Fruit fly (Drosophila melanogaster): ENCODE measurements around the gene CG33263.

DNA sequence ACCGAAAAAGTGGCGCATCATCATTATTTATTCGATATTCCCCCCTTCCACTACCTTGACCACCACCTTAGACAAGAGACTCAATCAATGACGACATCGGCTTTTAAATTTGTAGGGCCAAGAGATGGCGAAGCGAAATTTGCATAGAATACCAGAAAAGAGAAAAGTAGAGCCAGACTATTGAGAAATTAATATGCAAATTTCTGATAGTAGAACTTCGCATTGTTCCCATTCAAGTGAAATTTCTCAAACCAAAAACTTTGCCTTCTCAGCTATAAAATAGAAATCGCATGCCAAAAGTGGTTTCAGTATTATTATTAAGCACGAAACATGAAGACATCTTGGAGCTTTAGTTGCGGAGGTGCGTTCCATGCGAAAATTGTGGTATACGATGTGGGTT is 46.3 kb downstream of the CG33263 start, which contains the start of gene CG14111:
- no peak for TF ChIP-seq Sox102F (GFP tag; optimal IDR thresholded peaks at IDR 0.05)
- TF ChIP-seq CG4318 (GFP tag; optimal IDR thresholded peaks at IDR 0.05) = no peak
- TF ChIP-seq OdsH (GFP tag; optimal IDR thresholded peaks at IDR 0.05) = no peak
- TF ChIP-seq CG8119 (GFP tag; IDR thresholded peaks at IDR 0.05) = no peak
- no peak for TF ChIP-seq CG8632 (GFP tag; optimal IDR thresholded peaks at IDR 0.05)
- TF ChIP-seq dsx (GFP tag; optimal IDR thresholded peaks at IDR 0.05; ENCODE audit: poor library complexity, severe bottlenecking) = no peak
- no peak for TF ChIP-seq ss (GFP tag; optimal IDR thresholded peaks at IDR 0.05)
- TF ChIP-seq CG3919 (GFP tag; optimal IDR thresholded peaks at IDR 0.05) = no peak
- no peak for TF ChIP-seq CG6854 (GFP tag; optimal IDR thresholded peaks at IDR 0.05)
- no peak for TF ChIP-seq CG7368 (GFP tag; optimal IDR thresholded peaks at IDR 0.05)
- no peak for TF ChIP-seq Hr39 (GFP tag; optimal IDR thresholded peaks at IDR 0.05)
- TF ChIP-seq CG11902 (GFP tag; optimal IDR thresholded peaks at IDR 0.05) = no peak

All from whole organism, prepupa.